Worm (Caenorhabditis elegans) whole organism, late embryonic: ENCODE data around the gene rpt-1.

ENCODE experiments used
- F13H6.1 ChIP-seq: sonication (generic microtip); optimal IDR thresholded peaks from 2 replicates; lab custom pipeline; 2016; ENCODE audit warnings: missing genetic modification characterization, missing compliant biosample characterization
- K09A11.1 ChIP-seq: sonication (generic microtip); optimal IDR thresholded peaks from 2 replicates; lab custom pipeline; 2017; ENCODE audit warnings: antibody characterized with exemption, mild to moderate bottlenecking, missing genetic modification characterization, missing compliant biosample characterization; ENCODE audit not compliant: insufficient read depth
- Y22D7AL.16 ChIP-seq: sonication (generic microtip); optimal IDR thresholded peaks from 2 replicates; lab custom pipeline; 2016; ENCODE audit warnings: missing genetic modification characterization, missing compliant biosample characterization
- ceh-14 ChIP-seq: sonication (generic microtip); optimal IDR thresholded peaks from 2 replicates; lab custom pipeline; 2016; ENCODE audit warnings: missing genotype, missing genetic modification characterization, missing compliant biosample characterization
- ceh-18 ChIP-seq: sonication (generic microtip); optimal IDR thresholded peaks from 2 replicates; lab custom pipeline; 2016; ENCODE audit warnings: missing genetic modification characterization, missing compliant biosample characterization
- ceh-19 ChIP-seq: fragments of 200-800 bp; sonication (Bioruptor generic); optimal IDR thresholded peaks from 2 replicates; lab custom pipeline; 2018; ENCODE audit warnings: mild to moderate bottlenecking, missing genetic modification characterization, missing compliant biosample characterization
- ceh-2 ChIP-seq: sonication (generic microtip); optimal IDR thresholded peaks from 2 replicates; lab custom pipeline; 2016; ENCODE audit warnings: missing genotype, missing genetic modification characterization, missing compliant biosample characterization
- ceh-22 ChIP-seq: sonication (generic microtip); optimal IDR thresholded peaks from 2 replicates; lab custom pipeline; 2017; ENCODE audit warnings: missing biosample characterization, missing genetic modification characterization
- ceh-30 ChIP-seq: fragments of 150-350 bp; optimal IDR thresholded peaks from 2 replicates; lab custom pipeline; 2014; ENCODE audit warnings: missing biosample characterization, missing genetic modification characterization
- ceh-31 ChIP-seq: sonication (generic microtip); optimal IDR thresholded peaks from 2 replicates; lab custom pipeline; 2016; ENCODE audit warnings: missing genetic modification characterization, missing compliant biosample characterization
- ceh-9 ChIP-seq: sonication (generic microtip); optimal IDR thresholded peaks from 2 replicates; lab custom pipeline; 2016; ENCODE audit warnings: mild to moderate bottlenecking, missing genetic modification characterization, inconsistent platforms, missing compliant biosample characterization
- dve-1 ChIP-seq: sonication (generic microtip); optimal IDR thresholded peaks from 2 replicates; lab custom pipeline; 2017; ENCODE audit warnings: antibody characterized with exemption, mild to moderate bottlenecking, missing genetic modification characterization, missing compliant biosample characterization
- elt-2 ChIP-seq: sonication (generic microtip); optimal IDR thresholded peaks from 2 replicates; lab custom pipeline; 2016; ENCODE audit warnings: missing genetic modification reagents, missing genetic modification characterization, missing compliant biosample characterization
- fkh-10 ChIP-seq: fragments of 150-350 bp; optimal IDR thresholded peaks from 2 replicates; lab custom pipeline; 2014; ENCODE audit warnings: missing biosample characterization, missing genetic modification reagents, missing genetic modification characterization
- hlh-13 ChIP-seq: fragments of 200-800 bp; sonication (Bioruptor generic); optimal IDR thresholded peaks from 2 replicates; lab custom pipeline; 2018; ENCODE audit warnings: mild to moderate bottlenecking, missing genetic modification characterization, missing compliant biosample characterization
- hlh-15 ChIP-seq: sonication (generic microtip); optimal IDR thresholded peaks from 2 replicates; lab custom pipeline; 2016; ENCODE audit warnings: missing genetic modification characterization, missing compliant biosample characterization
- hlh-30 ChIP-seq: sonication (generic microtip); optimal IDR thresholded peaks from 2 replicates; lab custom pipeline; 2017; ENCODE audit warnings: antibody characterized with exemption, missing genetic modification characterization, missing compliant biosample characterization; ENCODE audit not compliant: insufficient read depth
- hlh-6 ChIP-seq: sonication (generic microtip); optimal IDR thresholded peaks from 2 replicates; lab custom pipeline; 2016; ENCODE audit warnings: missing genotype, missing genetic modification characterization, missing compliant biosample characterization
- hlh-8 ChIP-seq: sonication (generic microtip); optimal IDR thresholded peaks from 2 replicates; lab custom pipeline; 2016; ENCODE audit warnings: missing genotype, missing genetic modification characterization, missing compliant biosample characterization
- lim-6 ChIP-seq: sonication (generic microtip); optimal IDR thresholded peaks from 2 replicates; lab custom pipeline; 2016; ENCODE audit warnings: missing genetic modification characterization, missing compliant biosample characterization
- lin-11 ChIP-seq: fragments of 200-800 bp; sonication (Bioruptor generic); optimal IDR thresholded peaks from 2 replicates; lab custom pipeline; 2018; ENCODE audit warnings: mild to moderate bottlenecking, missing genetic modification characterization, missing compliant biosample characterization
- madf-2 ChIP-seq: sonication (generic microtip); optimal IDR thresholded peaks from 2 replicates; lab custom pipeline; 2017; ENCODE audit warnings: missing genetic modification characterization, missing compliant biosample characterization
- mec-3 ChIP-seq: sonication (generic microtip); optimal IDR thresholded peaks from 2 replicates; lab custom pipeline; 2016; ENCODE audit warnings: borderline replicate concordance, missing genetic modification characterization, missing compliant biosample characterization
- nfya-1 ChIP-seq: sonication (generic microtip); optimal IDR thresholded peaks from 2 replicates; lab custom pipeline; 2017; ENCODE audit warnings: missing genetic modification characterization, mild to moderate bottlenecking, missing compliant biosample characterization, antibody characterized with exemption, moderate library complexity
- nhr-232 ChIP-seq: sonication (generic microtip); optimal IDR thresholded peaks from 2 replicates; lab custom pipeline; 2016; ENCODE audit warnings: missing genetic modification characterization, missing compliant biosample characterization
- npax-4 ChIP-seq: sonication (generic microtip); optimal IDR thresholded peaks from 2 replicates; lab custom pipeline; 2016; ENCODE audit warnings: missing genetic modification characterization, missing compliant biosample characterization
- odd-2 ChIP-seq: sonication (generic microtip); optimal IDR thresholded peaks from 2 replicates; lab custom pipeline; 2017; ENCODE audit warnings: antibody characterized with exemption, mild to moderate bottlenecking, missing genetic modification characterization, missing compliant biosample characterization
- pag-3 ChIP-seq: sonication (generic microtip); optimal IDR thresholded peaks from 2 replicates; lab custom pipeline; 2016; ENCODE audit warnings: missing compliant biosample characterization, missing genetic modification characterization, borderline replicate concordance
- pat-9 ChIP-seq: fragments of 200-800 bp; sonication (Bioruptor generic); optimal IDR thresholded peaks from 2 replicates; lab custom pipeline; 2018; ENCODE audit warnings: mild to moderate bottlenecking, missing genetic modification characterization, moderate library complexity, missing compliant biosample characterization
- pax-1 ChIP-seq: fragments of 150-350 bp; optimal IDR thresholded peaks from 2 replicates; lab custom pipeline; 2014; ENCODE audit warnings: missing biosample characterization, missing genetic modification characterization
- pha-2 ChIP-seq: sonication (generic microtip); optimal IDR thresholded peaks from 2 replicates; lab custom pipeline; 2017; ENCODE audit warnings: mild to moderate bottlenecking, missing genetic modification characterization, missing compliant biosample characterization
- pha-4 ChIP-seq: fragments of 150-350 bp; optimal IDR thresholded peaks from 2 replicates; lab custom pipeline; 2018; ENCODE audit warnings: missing biosample characterization, missing genetic modification reagents, missing genetic modification characterization
- pros-1 ChIP-seq: fragments of 150-350 bp; optimal IDR thresholded peaks from 2 replicates; lab custom pipeline; 2014; ENCODE audit warnings: missing biosample characterization, missing genetic modification reagents, missing genetic modification characterization
- ref-2 ChIP-seq: sonication (generic microtip); optimal IDR thresholded peaks from 2 replicates; lab custom pipeline; 2016; ENCODE audit warnings: missing genetic modification characterization, missing compliant biosample characterization
- rnt-1 ChIP-seq: sonication (generic microtip); optimal IDR thresholded peaks from 2 replicates; lab custom pipeline; 2016; ENCODE audit warnings: missing genetic modification characterization, missing compliant biosample characterization
- sox-4 ChIP-seq: sonication (generic microtip); optimal IDR thresholded peaks from 2 replicates; lab custom pipeline; 2017; ENCODE audit warnings: mild to moderate bottlenecking, missing genetic modification characterization, inconsistent platforms, missing compliant biosample characterization
- syd-9 ChIP-seq: sonication (generic microtip); optimal IDR thresholded peaks from 2 replicates; lab custom pipeline; 2016; ENCODE audit warnings: mild to moderate bottlenecking, missing genetic modification characterization, moderate library complexity, missing compliant biosample characterization
- tbx-2 ChIP-seq: sonication (generic microtip); optimal IDR thresholded peaks from 2 replicates; lab custom pipeline; 2016; ENCODE audit warnings: missing genetic modification characterization, missing compliant biosample characterization
- tbx-7 ChIP-seq: sonication (generic microtip); optimal IDR thresholded peaks from 2 replicates; lab custom pipeline; 2016; ENCODE audit warnings: missing genotype, missing genetic modification characterization, missing compliant biosample characterization
- ttx-3 ChIP-seq: sonication (generic microtip); optimal IDR thresholded peaks from 2 replicates; lab custom pipeline; 2016; ENCODE audit warnings: missing genetic modification reagents, missing genetic modification characterization, missing compliant biosample characterization
- unc-3 ChIP-seq, 2 experiments: fragments of 200-800 bp in 1 of 2; sonication (Bioruptor generic) in 1 of 2; sonication (generic microtip) in 1 of 2; conservative IDR thresholded peaks in 1 of 2; optimal IDR thresholded peaks in 1 of 2; 2 replicates each; pipeline versions ENCODE4 v1.3.6 to Lab custom; 2016 to 2022; ENCODE audit warnings: missing compliant biosample characterization in 2 of 2, missing genetic modification characterization in 2 of 2, missing genetic modification reagents in 1 of 2
- unc-42 ChIP-seq: sonication (generic microtip); optimal IDR thresholded peaks from 2 replicates; lab custom pipeline; 2016; ENCODE audit warnings: missing genotype, missing genetic modification characterization, missing compliant biosample characterization
- unc-55 ChIP-seq: sonication (generic microtip); optimal IDR thresholded peaks from 2 replicates; lab custom pipeline; 2017; ENCODE audit warnings: missing biosample characterization, missing genetic modification reagents, missing genetic modification characterization
- unc-86 ChIP-seq: sonication (generic microtip); optimal IDR thresholded peaks from 2 replicates; lab custom pipeline; 2016; ENCODE audit warnings: missing genetic modification characterization, missing compliant biosample characterization
- ztf-16 ChIP-seq: sonication (generic microtip); optimal IDR thresholded peaks from 2 replicates; lab custom pipeline; 2017; ENCODE audit warnings: missing genetic modification characterization, missing compliant biosample characterization

Gene rpt-1

ce11 chrV:12026878-12027477, 44.8 kb upstream of the rpt-1 start:
- no peak for TF ChIP-seq tbx-7 (tag; lab: Kevin White, UChicago)
- TF ChIP-seq sox-4: peak; percentile 37
- no peak for TF ChIP-seq ttx-3
- TF ChIP-seq madf-2: no peak
- peak; percentile 89 for TF ChIP-seq ceh-18 (tag; lab: Kevin White, UChicago)
- no peak for TF ChIP-seq pax-1 (tag; lab: Kevin White, UChicago)
- TF ChIP-seq unc-3 (GFP tag; conservative IDR thresholded peaks at IDR 0.05; lab: Robert Waterston, UW): no peak
- peak; percentile 32 for TF ChIP-seq unc-3 (tag; optimal IDR thresholded peaks at IDR 0.05; lab: Kevin White, UChicago)
- TF ChIP-seq F13H6.1 (tag; lab: Kevin White, UChicago): peak; percentile 6
- TF ChIP-seq hlh-13 (GFP tag; lab: Kevin White, UChicago): no peak
- TF ChIP-seq hlh-8: peak; percentile 50
- peak; percentile 16 for TF ChIP-seq rnt-1 (tag; lab: Kevin White, UChicago)
- peak; percentile 76 for TF ChIP-seq ceh-31 (tag; lab: Kevin White, UChicago)
- no peak for TF ChIP-seq pag-3 (tag; lab: Kevin White, UChicago)
- no peak for TF ChIP-seq elt-2 (tag; lab: Kevin White, UChicago)
- no peak for TF ChIP-seq K09A11.1 (tag; lab: Kevin White, UChicago)
- TF ChIP-seq ceh-9 (tag; lab: Kevin White, UChicago): no peak
- TF ChIP-seq syd-9 (tag; lab: Kevin White, UChicago): peak; percentile 17
- TF ChIP-seq odd-2 (tag; lab: Kevin White, UChicago): no peak
- peak; percentile 74 for TF ChIP-seq unc-42 (tag; lab: Kevin White, UChicago)
- TF ChIP-seq tbx-2 (tag; lab: Kevin White, UChicago): peak; percentile 53
- TF ChIP-seq pros-1 (tag; lab: Kevin White, UChicago): peak; percentile 53
- TF ChIP-seq ceh-14 (tag; lab: Kevin White, UChicago): peak; percentile 62
- TF ChIP-seq unc-55 (GFP tag; lab: Kevin White, UChicago): peak; percentile 78
- peak; percentile 43 for TF ChIP-seq ref-2 (tag; lab: Kevin White, UChicago)
- peak; percentile 38 for TF ChIP-seq ceh-19 (GFP tag; lab: Kevin White, UChicago)
- TF ChIP-seq hlh-30 (tag; lab: Kevin White, UChicago): no peak
- peak; percentile 48 for TF ChIP-seq nfya-1
- TF ChIP-seq ceh-30 (tag; lab: Kevin White, UChicago): no peak
- TF ChIP-seq nhr-232 (tag; lab: Kevin White, UChicago): no peak
- peak; percentile 33 for TF ChIP-seq hlh-6 (tag; lab: Kevin White, UChicago)
- TF ChIP-seq fkh-10 (GFP tag; lab: Kevin White, UChicago): peak; percentile 24

ce11 chrV:12025683-12026082, 43.5 kb upstream of the rpt-1 start:
- peak; percentile 45 for TF ChIP-seq ceh-31 (tag; lab: Kevin White, UChicago)
- peak; percentile 97 for TF ChIP-seq unc-42 (tag; lab: Kevin White, UChicago)
- TF ChIP-seq pha-2 (tag; lab: Kevin White, UChicago): no peak
- peak; percentile 9 for TF ChIP-seq ceh-14 (tag; lab: Kevin White, UChicago)
- TF ChIP-seq fkh-10 (GFP tag; lab: Kevin White, UChicago): no peak
- no peak for TF ChIP-seq Y22D7AL.16 (tag; lab: Kevin White, UChicago)
- TF ChIP-seq ceh-9 (tag; lab: Kevin White, UChicago): no peak
- TF ChIP-seq dve-1 (tag; lab: Kevin White, UChicago): no peak
- TF ChIP-seq pat-9: no peak

- peak; percentile 78 for TF ChIP-seq unc-42 (tag; lab: Kevin White, UChicago)
- TF ChIP-seq ceh-2 (tag; lab: Kevin White, UChicago): no peak
- peak; percentile 11 for TF ChIP-seq unc-86 (tag; lab: Kevin White, UChicago)
- TF ChIP-seq pha-4 (tag; lab: Kevin White, UChicago): no peak
- TF ChIP-seq ceh-19 (GFP tag; lab: Kevin White, UChicago): no peak
- TF ChIP-seq npax-4 (tag; lab: Kevin White, UChicago): no peak
- no peak for TF ChIP-seq elt-2 (tag; lab: Kevin White, UChicago)
- no peak for TF ChIP-seq unc-55 (GFP tag; lab: Kevin White, UChicago)
- TF ChIP-seq ttx-3: no peak
- TF ChIP-seq ztf-16 (tag; lab: Kevin White, UChicago): no peak
- TF ChIP-seq ceh-22 (tag; lab: Kevin White, UChicago): no peak
- TF ChIP-seq lin-11: no peak
- no peak for TF ChIP-seq lim-6 (tag; lab: Kevin White, UChicago)
- TF ChIP-seq fkh-10 (GFP tag; lab: Kevin White, UChicago): no peak
- no peak for TF ChIP-seq hlh-8
- no peak for TF ChIP-seq pag-3 (tag; lab: Kevin White, UChicago)
- TF ChIP-seq pat-9: no peak
- TF ChIP-seq hlh-15 (tag; lab: Kevin White, UChicago): no peak
- peak; percentile 43 for TF ChIP-seq hlh-6 (tag; lab: Kevin White, UChicago)
- no peak for TF ChIP-seq sox-4
- no peak for TF ChIP-seq K09A11.1 (tag; lab: Kevin White, UChicago)
- peak; percentile 49 for TF ChIP-seq tbx-2 (tag; lab: Kevin White, UChicago)
- TF ChIP-seq mec-3 (tag; lab: Kevin White, UChicago): peak; percentile 61
Measured at ce11 chrV:12024273-12024672, 42.1 kb upstream of the rpt-1 start.
